Worm (Caenorhabditis elegans): ENCODE results near the gene K02F3.12.

K02F3.12 gene

DNA sequence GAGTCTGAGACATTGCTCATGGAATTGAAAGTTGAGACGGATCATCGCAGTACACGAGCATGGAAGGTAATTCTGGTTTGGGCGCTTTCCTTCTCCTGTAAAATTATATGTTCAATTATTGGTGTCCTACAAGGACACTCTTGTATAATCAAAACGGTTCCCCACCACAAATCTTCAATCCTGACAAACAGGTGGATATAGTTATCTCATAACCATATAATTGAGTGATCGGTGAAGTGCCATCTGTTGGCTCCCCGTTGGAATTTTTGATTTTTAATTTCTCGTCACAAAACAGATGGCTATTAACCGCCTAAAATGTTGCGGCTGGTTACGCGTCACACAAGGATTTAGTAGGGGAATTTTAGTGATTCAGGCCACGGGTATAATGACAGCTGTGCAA, 12.5 kb downstream of the K02F3.12 start:
- peak in 1 of 2 experiments; percentile 45 for TF ChIP-seq ztf-11 (tag; optimal IDR thresholded peaks at IDR 0.05)
- no peak for TF ChIP-seq hpl-2 (GFP tag; optimal IDR thresholded peaks at IDR 0.05)

DNA sequence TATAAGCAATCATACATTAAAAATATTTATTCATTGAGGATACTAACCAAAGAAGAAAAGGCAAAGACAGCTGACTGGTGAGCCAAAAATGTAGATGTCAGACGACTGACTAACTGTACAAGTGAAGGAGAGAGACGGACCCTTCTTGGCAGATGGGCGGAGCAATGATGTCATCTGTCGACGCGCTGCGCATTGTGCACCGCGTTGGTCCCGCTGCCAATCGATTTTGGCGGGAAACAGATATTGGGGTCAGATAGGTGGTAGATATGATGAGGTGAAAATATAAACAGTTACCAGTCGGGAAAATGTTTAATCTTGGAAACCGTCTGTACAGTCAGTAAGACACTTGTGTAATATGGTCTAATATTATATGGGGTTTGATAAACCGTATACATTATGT, 13.5 kb downstream of the K02F3.12 start, which contains the start of gene T24C4.2:
Gene T24C4.2, minus strand, starts transcription at position 101 of the 400 bp plus-strand sequence.
- TF ChIP-seq Y116A8C.19 (tag; optimal IDR thresholded peaks at IDR 0.05; ENCODE audit: borderline replicate concordance) (no peak), swsn-7 (tag; optimal IDR thresholded peaks at IDR 0.05) (no peak), efl-1 (optimal IDR thresholded peaks at IDR 0.05) (no peak), efl-1 (GFP tag; optimal IDR thresholded peaks at IDR 0.05 in 1 of 2) (peak in 1 of 2 experiments; percentile 73)

DNA sequence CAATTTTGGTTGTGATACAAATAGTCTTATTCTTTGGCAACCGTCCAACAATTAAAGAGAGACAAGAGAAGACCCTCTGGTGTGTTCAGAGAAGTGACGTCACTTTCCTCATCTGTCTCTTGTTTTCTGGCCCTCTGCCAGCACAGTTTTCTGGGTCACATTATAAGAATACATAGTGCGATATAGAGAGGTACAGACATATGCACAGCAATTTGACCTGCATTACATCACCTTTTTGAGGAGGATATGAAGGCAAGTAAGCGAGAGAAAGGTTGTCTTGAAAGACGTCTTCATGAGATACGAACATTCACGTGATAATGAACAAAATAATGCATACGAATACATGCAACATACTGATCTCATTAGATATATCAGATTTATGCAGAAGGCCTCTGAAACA, 14.2 kb downstream of the K02F3.12 start:
- TF ChIP-seq hlh-4 (tag; optimal IDR thresholded peaks at IDR 0.05) (no peak), ces-1 (GFP tag; optimal IDR thresholded peaks at IDR 0.05) (no peak), nhr-90 (tag; optimal IDR thresholded peaks at IDR 0.05; ENCODE audit: poor library complexity) (no peak), tlp-1 (tag; optimal IDR thresholded peaks at IDR 0.05) (no peak), fkh-4 (tag; optimal IDR thresholded peaks at IDR 0.05; ENCODE audit: borderline replicate concordance) (no peak), lin-35 (GFP tag; optimal IDR thresholded peaks at IDR 0.05) (no peak), egl-27 (tag; optimal IDR thresholded peaks at IDR 0.05) (no peak), vab-15 (tag; optimal IDR thresholded peaks at IDR 0.05) (no peak), lin-14 (GFP tag; optimal IDR thresholded peaks at IDR 0.05) (no peak), aha-1 (tag; optimal IDR thresholded peaks at IDR 0.05) (no peak), dsc-1 (tag; optimal IDR thresholded peaks at IDR 0.05) (no peak), grh-1 (GFP tag; IDR thresholded peaks at IDR 0.05) (no peak), blmp-1 (tag; optimal IDR thresholded peaks at IDR 0.05) (no peak), nhr-47 (tag; optimal IDR thresholded peaks at IDR 0.05) (no peak)

DNA sequence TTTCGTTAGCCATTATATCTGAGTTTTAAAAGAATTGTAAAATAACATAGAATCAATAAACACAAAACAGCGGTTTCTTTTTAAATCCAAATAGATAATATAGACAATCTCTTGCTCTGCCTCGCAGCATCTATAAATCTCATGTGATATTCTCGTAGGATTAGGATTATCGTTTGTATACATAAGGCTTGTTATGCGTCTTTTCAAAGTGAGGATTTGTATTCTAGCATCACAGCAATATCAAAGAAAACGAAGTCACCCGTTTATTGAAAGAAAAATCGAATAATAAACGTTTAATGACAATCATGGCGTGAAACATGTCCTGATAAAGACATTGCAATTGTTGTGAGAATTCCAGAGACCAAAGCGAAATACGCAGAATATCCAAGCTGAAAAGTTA, 16.0 kb downstream of the K02F3.12 start, which contains the start of the genes T24C4.3 and clc-20:
Gene T24C4.3, minus strand, starts transcription at position 101 of the 400 bp plus-strand sequence.
Gene clc-20, plus strand, starts transcription at position 211 of the 400 bp plus-strand sequence.
- no peak for TF ChIP-seq ceh-90 (tag; optimal IDR thresholded peaks at IDR 0.05)
- no peak for TF ChIP-seq vab-15 (tag; optimal IDR thresholded peaks at IDR 0.05)
- TF ChIP-seq dsc-1 (tag; optimal IDR thresholded peaks at IDR 0.05), result peak; percentile 72
- no peak for TF ChIP-seq alr-1 (tag; optimal IDR thresholded peaks at IDR 0.05; ENCODE audit: borderline replicate concordance)
- TF ChIP-seq fkh-8 (tag; optimal IDR thresholded peaks at IDR 0.05), result peak; percentile 23
- TF ChIP-seq sox-4 (tag; optimal IDR thresholded peaks at IDR 0.05), result peak; percentile 28
- TF ChIP-seq unc-130 (tag; optimal IDR thresholded peaks at IDR 0.05), result no peak
- TF ChIP-seq Y116A8C.19 (tag; optimal IDR thresholded peaks at IDR 0.05; ENCODE audit: borderline replicate concordance), result no peak
- TF ChIP-seq nhr-77 (tag; optimal IDR thresholded peaks at IDR 0.05), result no peak

DNA sequence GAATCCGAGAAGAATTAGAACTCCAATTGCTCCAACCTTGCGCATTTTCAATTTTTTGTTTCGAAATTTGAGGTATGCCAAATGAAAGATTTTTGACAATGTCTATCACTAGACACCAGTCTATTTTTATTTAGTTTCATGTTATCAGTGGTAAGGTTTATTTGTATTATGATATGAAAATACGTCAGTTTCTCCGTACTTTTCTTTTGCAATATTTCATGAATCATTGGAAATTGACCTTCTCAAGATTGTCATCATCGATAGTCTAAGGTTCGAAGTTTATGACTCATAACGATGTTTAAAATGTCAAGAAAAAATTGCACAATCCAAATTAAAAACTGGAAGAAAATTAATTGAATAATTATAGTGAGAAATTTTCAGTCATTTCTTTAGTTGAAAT, 17.1 kb downstream of the K02F3.12 start, which contains the start of gene clc-19:
Gene clc-19, minus strand, starts transcription at position 135 of the 400 bp plus-strand sequence.
- TF ChIP-seq ceh-82 (tag; optimal IDR thresholded peaks at IDR 0.05), result no peak
- no peak for TF ChIP-seq nhr-20 (tag; optimal IDR thresholded peaks at IDR 0.05)
- no peak for TF ChIP-seq nhr-84 (tag; optimal IDR thresholded peaks at IDR 0.05)
- no peak for TF ChIP-seq nhr-76 (tag; optimal IDR thresholded peaks at IDR 0.05)
- no peak for TF ChIP-seq lsy-2 (tag; optimal IDR thresholded peaks at IDR 0.05)
- TF ChIP-seq lin-39 (tag; optimal IDR thresholded peaks at IDR 0.05), result no peak
- no peak for TF ChIP-seq pax-3 (tag; optimal IDR thresholded peaks at IDR 0.05)
- TF ChIP-seq C34B4.2 (tag; optimal IDR thresholded peaks at IDR 0.05), result no peak
